Fruit fly (Drosophila melanogaster): ENCODE measurements around the gene Tektin-C.
A peak's percentile ranks its signal among the peaks of the same experiment; 100 is the strongest.

Tektin-C gene

DNA sequence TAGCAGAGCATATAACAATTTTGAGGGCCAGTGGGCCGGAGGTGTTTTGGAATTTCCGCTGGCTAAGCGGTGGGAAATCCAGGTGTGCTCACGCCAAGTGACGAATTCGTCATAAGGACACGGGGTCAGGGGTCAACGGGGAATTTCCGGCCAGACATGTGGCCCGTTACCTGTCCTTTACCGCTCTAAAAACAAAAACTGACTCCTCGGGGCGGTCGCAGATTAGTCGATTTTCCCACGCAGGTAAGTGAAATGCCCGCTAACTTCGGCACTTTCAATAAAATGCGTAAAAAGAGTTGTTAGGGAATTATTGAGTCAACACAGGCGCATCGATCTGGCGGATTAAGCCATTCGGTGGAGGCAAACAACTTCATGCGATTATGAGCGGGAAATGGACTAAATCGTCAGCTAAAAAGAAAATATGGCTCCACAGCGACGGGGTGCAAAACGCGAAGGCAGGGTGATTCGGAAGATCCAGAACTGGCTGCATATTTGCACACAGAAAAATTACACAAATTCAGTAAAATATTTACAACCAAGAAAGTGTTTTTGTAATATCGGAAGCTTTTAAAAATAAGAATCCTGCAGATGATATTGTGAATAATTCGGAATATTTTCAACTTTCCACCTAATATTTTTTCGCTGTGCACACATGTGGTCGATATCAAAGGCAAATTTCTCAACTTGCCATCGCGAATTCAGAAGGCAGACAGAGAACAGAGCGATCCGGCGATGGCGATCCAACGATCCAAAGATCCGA is 39.7 kb upstream of the Tektin-C start:
- TF ChIP-seq gl (tag; optimal IDR thresholded peaks at IDR 0.05) (no peak), D1 (tag; optimal IDR thresholded peaks at IDR 0.05) (peak; percentile 36), CG14655 (GFP tag; optimal IDR thresholded peaks at IDR 0.05) (peak; percentile 63), rn (GFP tag; IDR thresholded peaks at IDR 0.05) (no peak), Pif1A (GFP tag; optimal IDR thresholded peaks at IDR 0.05) (peak; percentile 46), CG8159 (tag; optimal IDR thresholded peaks at IDR 0.05) (peak; percentile 39), CG15710 (tag; optimal IDR thresholded peaks at IDR 0.05) (peak; percentile 46), Pif1B (GFP tag; optimal IDR thresholded peaks at IDR 0.05) (peak; percentile 19), CG32121 (GFP tag; IDR thresholded peaks at IDR 0.05) (no peak), CG17806 (tag; optimal IDR thresholded peaks at IDR 0.05) (peak; percentile 60), CG13204 (GFP tag; optimal IDR thresholded peaks at IDR 0.05) (no peak), CG9948 (tag; optimal IDR thresholded peaks at IDR 0.05) (peak; percentile 42), CG4496 (GFP tag; IDR thresholded peaks at IDR 0.05) (peak; percentile 42; the same call in 1 of the 3 replicates), CG10348 (GFP tag; IDR thresholded peaks at IDR 0.05) (no peak), fd96Ca (GFP tag; IDR thresholded peaks at IDR 0.05) (0 out of 3 replicates have a peak, but pooled peaks have one; percentile 35), CG12605 (GFP tag; IDR thresholded peaks at IDR 0.05) (no peak), EcR (GFP tag; optimal IDR thresholded peaks at IDR 0.05) (no peak), Ets98B (GFP tag; IDR thresholded peaks at IDR 0.05) (no peak), CG8301 (tag; optimal IDR thresholded peaks at IDR 0.05) (peak; percentile 31), CG34367 (tag; optimal IDR thresholded peaks at IDR 0.05) (peak; percentile 29), Snoo (tag; optimal IDR thresholded peaks at IDR 0.05) (peak; percentile 32)

DNA sequence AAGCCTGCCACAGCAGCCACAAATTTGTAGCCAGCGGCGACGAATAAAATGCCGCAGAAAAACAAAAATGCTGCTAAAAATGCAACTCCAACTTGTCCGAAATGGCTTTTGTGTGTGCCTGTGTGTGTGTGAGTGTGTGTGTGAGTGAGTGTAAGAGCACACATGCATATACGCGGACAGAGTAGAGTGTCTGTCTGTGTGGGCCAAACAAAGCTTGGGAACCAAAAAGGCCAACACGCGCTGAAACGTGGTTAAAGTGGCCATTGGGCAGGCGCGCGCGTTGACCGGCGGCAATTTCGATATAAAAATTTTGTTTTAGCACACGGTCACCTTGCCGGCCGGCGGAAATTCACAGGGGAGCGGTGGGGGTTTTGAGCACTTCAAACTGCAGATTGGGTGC is 39.1 kb upstream of the Tektin-C start:
- no peak for TF ChIP-seq CG17806 (tag; optimal IDR thresholded peaks at IDR 0.05)
- no peak for TF ChIP-seq Pif1A (GFP tag; optimal IDR thresholded peaks at IDR 0.05)
- TF ChIP-seq Ets98B (GFP tag; IDR thresholded peaks at IDR 0.05): no peak; the same call in 1 of the 2 replicates

DNA sequence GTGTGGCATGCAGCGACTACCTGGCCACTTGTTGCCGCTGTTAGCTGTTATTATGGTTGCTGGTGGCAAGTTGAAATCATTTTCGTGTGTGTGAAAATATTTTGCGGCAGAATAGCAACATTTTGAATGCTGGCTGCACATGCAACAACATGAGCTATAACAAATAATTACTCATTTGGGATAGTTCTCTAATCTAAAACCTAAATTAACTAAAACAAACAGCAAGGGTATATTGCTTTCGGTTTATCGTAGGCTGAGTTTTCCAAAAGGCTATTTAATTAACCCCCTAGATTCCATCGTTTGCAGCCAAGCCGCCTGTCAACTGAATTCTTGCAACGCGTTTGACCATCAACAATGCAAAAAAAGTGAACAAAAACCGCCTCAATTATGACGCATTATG is 38.5 kb upstream of the Tektin-C start:
- TF ChIP-seq Snoo (tag; optimal IDR thresholded peaks at IDR 0.05): no peak
- TF ChIP-seq CG13204 (GFP tag; optimal IDR thresholded peaks at IDR 0.05): no peak
- no peak for TF ChIP-seq Pif1B (GFP tag; optimal IDR thresholded peaks at IDR 0.05)
- TF ChIP-seq CG34367 (tag; optimal IDR thresholded peaks at IDR 0.05): no peak
- no peak for TF ChIP-seq CG32121 (GFP tag; IDR thresholded peaks at IDR 0.05)
- TF ChIP-seq fd96Ca (GFP tag; IDR thresholded peaks at IDR 0.05): no peak
- TF ChIP-seq CG8159 (tag; optimal IDR thresholded peaks at IDR 0.05): no peak
- TF ChIP-seq CG4496 (GFP tag; IDR thresholded peaks at IDR 0.05): no peak
- TF ChIP-seq CG15710 (tag; optimal IDR thresholded peaks at IDR 0.05): no peak
- TF ChIP-seq EcR (GFP tag; optimal IDR thresholded peaks at IDR 0.05): no peak
- no peak for TF ChIP-seq D1 (tag; optimal IDR thresholded peaks at IDR 0.05)
- TF ChIP-seq CG14655 (GFP tag; optimal IDR thresholded peaks at IDR 0.05): no peak
- no peak for TF ChIP-seq CG9948 (tag; optimal IDR thresholded peaks at IDR 0.05)
- TF ChIP-seq CG10348 (GFP tag; IDR thresholded peaks at IDR 0.05): no peak
- no peak for TF ChIP-seq CG8301 (tag; optimal IDR thresholded peaks at IDR 0.05)
- no peak for TF ChIP-seq rn (GFP tag; IDR thresholded peaks at IDR 0.05)

DNA sequence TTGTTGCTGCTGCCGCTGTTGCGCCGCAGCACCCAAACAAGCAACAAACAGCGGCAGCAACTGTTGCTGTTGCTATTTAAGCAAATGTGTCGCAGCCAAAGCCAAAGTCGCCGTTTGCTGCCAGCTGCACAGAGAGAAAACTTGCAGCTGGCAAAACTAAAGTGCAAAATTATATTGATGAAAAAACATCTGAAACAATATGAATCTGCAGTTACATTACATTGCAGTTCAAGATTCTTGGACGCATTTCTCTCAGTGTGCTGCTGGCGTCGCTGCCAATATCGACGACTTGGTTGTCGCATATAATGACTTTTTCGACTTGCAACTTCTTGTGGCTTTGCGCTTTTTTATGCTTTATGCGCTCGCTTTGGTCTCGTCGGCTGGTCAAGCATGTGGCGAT is 37.9 kb upstream of the Tektin-C start:
- TF ChIP-seq CG13204 (GFP tag; optimal IDR thresholded peaks at IDR 0.05): peak; percentile 2
- TF ChIP-seq rn (GFP tag; IDR thresholded peaks at IDR 0.05): peak; percentile 93
- TF ChIP-seq CG34367 (tag; optimal IDR thresholded peaks at IDR 0.05): peak; percentile 79
- peak; percentile 94 for TF ChIP-seq CG14655 (GFP tag; optimal IDR thresholded peaks at IDR 0.05)
- peak; percentile 73 for TF ChIP-seq CG15710 (tag; optimal IDR thresholded peaks at IDR 0.05)
- TF ChIP-seq Snoo (tag; optimal IDR thresholded peaks at IDR 0.05): peak; percentile 41
- no peak for TF ChIP-seq EcR (GFP tag; optimal IDR thresholded peaks at IDR 0.05)
- peak; percentile 77 for TF ChIP-seq CG9948 (tag; optimal IDR thresholded peaks at IDR 0.05)
- peak; percentile 98 for TF ChIP-seq CG4496 (GFP tag; IDR thresholded peaks at IDR 0.05)
- TF ChIP-seq Pif1B (GFP tag; optimal IDR thresholded peaks at IDR 0.05): peak; percentile 85
- peak; percentile 98 for TF ChIP-seq fd96Ca (GFP tag; IDR thresholded peaks at IDR 0.05)
- no peak for TF ChIP-seq CG10348 (GFP tag; IDR thresholded peaks at IDR 0.05)
- peak; percentile 68 for TF ChIP-seq CG8159 (tag; optimal IDR thresholded peaks at IDR 0.05)
- peak; percentile 96 for TF ChIP-seq CG32121 (GFP tag; IDR thresholded peaks at IDR 0.05)
- peak; percentile 98 for TF ChIP-seq Ets98B (GFP tag; IDR thresholded peaks at IDR 0.05)
- TF ChIP-seq CG8301 (tag; optimal IDR thresholded peaks at IDR 0.05): peak; percentile 93
- peak; percentile 52 for TF ChIP-seq gl (tag; optimal IDR thresholded peaks at IDR 0.05)
- peak; percentile 92 for TF ChIP-seq Pif1A (GFP tag; optimal IDR thresholded peaks at IDR 0.05)
- TF ChIP-seq CG12605 (GFP tag; IDR thresholded peaks at IDR 0.05): peak; percentile 91
- no peak for TF ChIP-seq D1 (tag; optimal IDR thresholded peaks at IDR 0.05)
- TF ChIP-seq CG17806 (tag; optimal IDR thresholded peaks at IDR 0.05): peak; percentile 77

DNA sequence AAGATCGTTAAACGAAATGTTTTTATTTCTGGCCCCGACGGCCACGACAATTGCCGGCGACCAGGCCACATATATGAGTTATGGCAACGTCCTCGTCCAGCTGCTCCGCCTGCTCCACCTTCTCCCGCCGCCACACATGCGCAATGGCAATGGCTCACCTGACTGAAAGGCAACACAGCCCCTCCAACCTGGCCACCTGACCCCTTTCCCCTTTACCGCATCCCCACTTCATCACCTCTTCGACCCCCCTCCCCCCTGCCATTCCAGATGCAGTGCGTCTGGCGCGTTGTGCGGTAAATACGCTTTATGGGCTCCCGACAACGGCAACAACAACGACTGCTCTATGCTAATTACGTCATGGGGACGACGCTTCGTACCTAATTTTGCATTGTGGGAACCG is 37.4 kb upstream of the Tektin-C start:
- peak; percentile 43 for TF ChIP-seq CG13204 (GFP tag; optimal IDR thresholded peaks at IDR 0.05)
- TF ChIP-seq D1 (tag; optimal IDR thresholded peaks at IDR 0.05): no peak
- no peak for TF ChIP-seq CG8159 (tag; optimal IDR thresholded peaks at IDR 0.05)
- TF ChIP-seq CG17806 (tag; optimal IDR thresholded peaks at IDR 0.05): no peak
- TF ChIP-seq CG14655 (GFP tag; optimal IDR thresholded peaks at IDR 0.05): no peak
- TF ChIP-seq CG4496 (GFP tag; IDR thresholded peaks at IDR 0.05): no peak
- TF ChIP-seq fd96Ca (GFP tag; IDR thresholded peaks at IDR 0.05): no peak
- TF ChIP-seq EcR (GFP tag; optimal IDR thresholded peaks at IDR 0.05): peak; percentile 0
- TF ChIP-seq Ets98B (GFP tag; IDR thresholded peaks at IDR 0.05): no peak
- TF ChIP-seq CG8301 (tag; optimal IDR thresholded peaks at IDR 0.05): no peak
- TF ChIP-seq CG34367 (tag; optimal IDR thresholded peaks at IDR 0.05): no peak
- TF ChIP-seq CG12605 (GFP tag; IDR thresholded peaks at IDR 0.05): no peak
